Fruit fly (Drosophila melanogaster) whole organism: ENCODE measurements around the gene HLH4C.

Experiments used
- Dll ChIP-seq: fragments of >200 bp; optimal IDR thresholded peaks from 2 replicates; lab custom pipeline; 2017
- EcR ChIP-seq, 2 experiments: fragments of >200 bp; optimal IDR thresholded peaks; 2 replicates each; lab custom pipeline; 2017; ENCODE audit warnings: missing biosample characterization in 2 of 2, missing genetic modification characterization in 2 of 2, missing genetic modification reagents in 2 of 2
- pan ChIP-seq: fragments of >200 bp; optimal IDR thresholded peaks from 2 replicates; lab custom pipeline; 2017

- TF ChIP-seq EcR (GFP tag; optimal IDR thresholded peaks at IDR 0.05; lab: Kevin White, UChicago) (no peak), Dll (lab: Kevin White, UChicago) (no peak), pan (no peak)
Observed at dm6 chrX:4669438-4669837, 22.2 kb upstream of the HLH4C start.
